Worm (Caenorhabditis elegans): ENCODE data around the gene K05D4.9.

Gene K05D4.9

DNA sequence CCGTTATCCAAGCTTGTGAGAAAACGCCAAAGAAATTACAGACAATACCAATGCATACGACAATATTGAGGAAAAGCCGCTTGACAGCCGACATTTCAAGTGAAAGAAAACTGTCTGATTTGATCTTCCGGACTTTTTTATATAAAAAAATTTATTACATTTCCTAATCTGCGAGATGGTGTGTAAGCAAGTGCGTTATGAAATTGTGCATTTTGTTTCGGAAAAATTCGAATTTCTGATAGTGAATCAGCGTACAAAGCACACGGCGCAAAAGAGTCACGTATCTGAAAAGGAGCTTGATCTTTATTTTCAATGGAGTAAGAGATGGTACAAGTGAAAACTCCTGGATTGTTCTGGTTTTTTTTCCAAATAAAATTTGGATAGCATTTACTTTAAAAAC lies 30.6 kb downstream of the K05D4.9 start, which contains the start of gene clc-32:
clc-32 (minus strand) TSS at position 101 of the 400 bp plus-strand sequence.
- TF ChIP-seq ref-1 (GFP tag; conservative IDR thresholded peaks at IDR 0.05) (no peak), ztf-29 (GFP tag; IDR thresholded peaks at IDR 0.05) (no peak)

DNA sequence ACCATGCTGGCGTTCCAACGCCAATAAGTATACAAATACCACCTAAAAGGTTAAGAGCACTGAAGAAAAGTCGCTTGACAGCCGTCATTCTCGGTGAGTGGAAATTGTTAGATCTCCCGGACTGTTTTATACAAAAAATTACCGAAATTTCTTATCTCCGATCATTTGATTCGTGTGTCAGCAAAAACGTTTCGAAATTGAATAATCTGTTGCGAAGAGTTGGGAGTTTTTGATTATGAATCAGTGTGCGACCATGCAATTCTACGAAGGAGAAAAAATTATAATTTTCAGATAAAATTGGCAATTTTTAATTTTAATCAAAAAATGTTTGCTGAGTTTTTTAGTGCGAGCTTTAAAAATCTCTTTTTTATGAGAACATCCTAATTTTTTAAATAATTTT lies 32.1 kb downstream of the K05D4.9 start, which contains the start of gene clc-11:
clc-11 (minus strand) TSS at position 101 of the 400 bp plus-strand sequence.
- no peak for TF ChIP-seq T22C8.4 (GFP tag; IDR thresholded peaks at IDR 0.05)
- no peak for TF ChIP-seq flt-1 (GFP tag; IDR thresholded peaks at IDR 0.05)
- no peak for TF ChIP-seq ztf-23 (GFP tag; IDR thresholded peaks at IDR 0.05)
- TF ChIP-seq med-1 (GFP tag; optimal IDR thresholded peaks at IDR 0.05; ENCODE audit: insufficient read depth) = no peak
- no peak for TF ChIP-seq cog-1 (tag; optimal IDR thresholded peaks at IDR 0.05)
- no peak for TF ChIP-seq ref-1 (GFP tag; conservative IDR thresholded peaks at IDR 0.05)

DNA sequence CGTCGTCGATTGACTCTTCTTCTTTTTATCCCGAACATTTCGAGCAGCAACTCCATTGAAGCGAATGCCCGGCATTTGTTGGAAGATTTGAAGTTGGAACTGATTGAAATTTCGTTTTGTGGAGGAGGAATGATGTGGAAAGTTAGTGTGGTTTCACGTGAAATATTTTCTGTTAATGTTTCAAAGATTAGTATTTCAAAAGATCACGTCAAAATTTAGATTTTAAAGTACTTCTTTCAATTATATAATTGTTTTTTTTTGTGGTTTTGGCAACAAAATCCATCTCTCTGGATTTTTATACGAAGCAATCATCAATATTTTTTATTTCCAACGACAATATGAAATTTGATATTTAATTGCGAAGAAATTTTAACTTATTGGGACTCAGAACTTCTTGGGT lies 34.6 kb downstream of the K05D4.9 start, which contains the start of gene F44G3.7:
F44G3.7 (minus strand) TSS at position 101 of the 400 bp plus-strand sequence.
- TF ChIP-seq ref-1 (GFP tag; conservative IDR thresholded peaks at IDR 0.05) (no peak), ztf-23 (GFP tag; IDR thresholded peaks at IDR 0.05) (no peak), klf-2 (GFP tag; conservative IDR thresholded peaks at IDR 0.05) (no peak), ztf-29 (GFP tag; IDR thresholded peaks at IDR 0.05) (no peak), flt-1 (GFP tag; IDR thresholded peaks at IDR 0.05) (no peak), T22C8.4 (GFP tag; IDR thresholded peaks at IDR 0.05) (no peak)

DNA sequence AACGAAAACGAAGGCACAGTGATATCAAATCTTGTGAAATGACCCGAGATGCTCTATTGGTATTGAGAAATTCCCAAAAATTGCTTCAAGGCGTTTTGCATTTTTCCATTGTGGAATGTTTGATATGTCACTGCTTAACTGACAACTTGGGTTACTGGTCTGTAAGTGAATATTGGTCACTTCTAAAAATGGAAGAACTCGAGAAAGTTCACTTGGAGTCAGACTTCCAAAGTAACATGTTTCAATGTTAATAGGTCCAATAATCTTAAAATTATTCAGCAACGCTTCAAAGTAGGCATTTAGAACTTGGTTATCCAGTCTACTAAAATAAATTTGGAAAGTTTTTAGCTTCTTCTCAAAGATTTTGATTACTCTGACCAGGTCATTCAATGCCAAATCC lies 38.9 kb downstream of the K05D4.9 start, which contains the start of gene fbxa-144:
fbxa-144 (minus strand) TSS at position 101 of the 400 bp plus-strand sequence.
- no peak for TF ChIP-seq ref-1 (GFP tag; conservative IDR thresholded peaks at IDR 0.05)
- TF ChIP-seq ztf-23 (GFP tag; IDR thresholded peaks at IDR 0.05) = no peak
- TF ChIP-seq klf-2 (GFP tag; conservative IDR thresholded peaks at IDR 0.05) = no peak
- TF ChIP-seq ztf-29 (GFP tag; IDR thresholded peaks at IDR 0.05) = no peak
- TF ChIP-seq med-1 (GFP tag; optimal IDR thresholded peaks at IDR 0.05; ENCODE audit: insufficient read depth) = no peak
- TF ChIP-seq cog-1 (tag; optimal IDR thresholded peaks at IDR 0.05) = no peak
- no peak for TF ChIP-seq tab-1 (GFP tag; IDR thresholded peaks at IDR 0.05)
- no peak for TF ChIP-seq flt-1 (GFP tag; IDR thresholded peaks at IDR 0.05)
- TF ChIP-seq T22C8.4 (GFP tag; IDR thresholded peaks at IDR 0.05) = no peak

DNA sequence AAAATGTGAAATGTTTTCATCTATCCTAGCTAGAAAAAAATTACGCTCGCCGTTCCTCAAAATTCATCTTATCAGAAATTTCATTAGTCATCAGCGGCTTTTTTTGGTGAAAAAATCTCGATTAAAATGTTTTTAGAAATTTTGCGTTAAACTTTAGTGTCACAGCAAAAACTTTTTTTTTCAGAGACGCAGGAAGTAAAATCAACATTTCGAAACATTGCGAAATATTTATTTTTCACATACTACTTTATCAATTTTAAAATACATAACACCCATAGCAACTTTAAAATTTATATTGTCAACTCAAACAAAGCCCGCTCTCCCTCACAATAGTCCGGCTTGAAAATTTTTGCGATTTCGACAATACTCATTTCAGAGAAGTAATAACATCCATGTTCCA lies 39.4 kb downstream of the K05D4.9 start:
- TF ChIP-seq cog-1 (tag; optimal IDR thresholded peaks at IDR 0.05) (no peak), ref-1 (GFP tag; conservative IDR thresholded peaks at IDR 0.05) (no peak), ztf-29 (GFP tag; IDR thresholded peaks at IDR 0.05) (no peak), klf-2 (GFP tag; conservative IDR thresholded peaks at IDR 0.05) (no peak), T22C8.4 (GFP tag; IDR thresholded peaks at IDR 0.05) (no peak), med-1 (GFP tag; optimal IDR thresholded peaks at IDR 0.05; ENCODE audit: insufficient read depth) (no peak), ztf-23 (GFP tag; IDR thresholded peaks at IDR 0.05) (no peak), tab-1 (GFP tag; IDR thresholded peaks at IDR 0.05) (no peak)

DNA sequence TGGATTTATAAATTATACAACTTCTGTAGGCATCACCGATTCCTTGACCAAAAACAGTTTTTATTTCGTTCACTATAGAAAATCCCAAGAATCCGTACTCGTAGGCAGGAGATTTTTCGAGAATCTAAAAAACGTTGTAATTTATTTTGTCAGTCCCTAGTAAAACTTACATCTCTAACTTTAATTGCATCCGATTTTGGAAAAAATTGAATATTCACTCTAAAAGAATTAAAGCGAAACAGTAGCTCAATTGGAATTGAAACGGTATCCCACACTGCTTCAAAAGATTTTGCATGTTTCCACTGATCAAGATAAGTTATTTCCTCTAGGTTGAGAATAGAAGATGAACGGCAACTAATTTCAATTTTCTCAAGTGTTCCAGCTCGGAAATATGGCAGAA lies 40.4 kb downstream of the K05D4.9 start, which contains the start of gene fbxa-142:
fbxa-142 (minus strand) TSS at position 101 of the 400 bp plus-strand sequence.
- TF ChIP-seq ref-1 (GFP tag; conservative IDR thresholded peaks at IDR 0.05) (no peak), ztf-29 (GFP tag; IDR thresholded peaks at IDR 0.05) (no peak), cog-1 (tag; optimal IDR thresholded peaks at IDR 0.05) (no peak), med-1 (GFP tag; optimal IDR thresholded peaks at IDR 0.05; ENCODE audit: insufficient read depth) (no peak), klf-2 (GFP tag; conservative IDR thresholded peaks at IDR 0.05) (no peak), T22C8.4 (GFP tag; IDR thresholded peaks at IDR 0.05) (no peak), flt-1 (GFP tag; IDR thresholded peaks at IDR 0.05) (no peak), ztf-23 (GFP tag; IDR thresholded peaks at IDR 0.05) (no peak), tab-1 (GFP tag; IDR thresholded peaks at IDR 0.05) (no peak)

DNA sequence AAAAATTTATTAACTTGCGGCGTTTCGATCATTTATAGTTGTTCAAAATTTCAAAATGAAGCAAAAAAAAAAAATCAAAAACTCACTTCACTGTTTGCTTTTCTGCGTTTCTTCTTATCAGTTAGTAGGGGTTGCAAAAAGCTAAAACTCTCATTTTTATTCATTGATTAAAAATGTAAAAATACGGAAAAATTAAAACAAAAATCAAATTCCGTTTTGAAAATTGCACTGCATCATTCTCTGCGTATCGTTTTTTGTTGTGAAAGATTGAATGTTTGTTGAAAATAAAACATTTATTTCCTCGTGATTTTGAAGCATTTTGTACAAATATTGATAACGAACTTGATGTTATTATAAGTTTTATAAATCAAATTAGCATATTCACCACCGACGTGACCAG lies 42.5 kb downstream of the K05D4.9 start:
- TF ChIP-seq ztf-23 (GFP tag; IDR thresholded peaks at IDR 0.05) (no peak), cog-1 (tag; optimal IDR thresholded peaks at IDR 0.05) (no peak), flt-1 (GFP tag; IDR thresholded peaks at IDR 0.05) (no peak), ztf-29 (GFP tag; IDR thresholded peaks at IDR 0.05) (no peak), ref-1 (GFP tag; conservative IDR thresholded peaks at IDR 0.05) (no peak), T22C8.4 (GFP tag; IDR thresholded peaks at IDR 0.05) (no peak)

DNA sequence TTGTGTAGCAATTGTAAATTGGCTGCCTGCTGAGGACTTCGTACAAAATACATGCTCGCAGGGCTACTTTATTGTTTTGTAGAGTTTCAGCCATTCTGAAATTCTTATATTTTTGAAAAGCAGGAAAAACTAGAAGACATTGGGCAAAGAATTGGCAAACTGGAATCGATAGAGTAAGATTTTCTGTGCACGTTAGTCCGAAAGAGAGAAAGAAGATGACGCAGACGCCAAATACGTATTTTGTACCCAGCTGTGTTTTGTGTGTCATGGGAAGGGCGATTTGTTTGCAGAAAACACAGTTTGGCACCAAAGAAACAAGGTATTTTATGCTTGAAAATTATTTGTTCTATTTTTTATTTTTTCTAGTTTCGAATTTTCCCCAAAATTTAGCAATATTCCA lies 44.2 kb downstream of the K05D4.9 start, which contains the start of gene fbxa-143:
fbxa-143 (minus strand) TSS at position 101 of the 400 bp plus-strand sequence.
- no peak for TF ChIP-seq T22C8.4 (GFP tag; IDR thresholded peaks at IDR 0.05)
- TF ChIP-seq ztf-23 (GFP tag; IDR thresholded peaks at IDR 0.05) = no peak
- no peak for TF ChIP-seq ref-1 (GFP tag; conservative IDR thresholded peaks at IDR 0.05)
- no peak for TF ChIP-seq tab-1 (GFP tag; IDR thresholded peaks at IDR 0.05)

DNA sequence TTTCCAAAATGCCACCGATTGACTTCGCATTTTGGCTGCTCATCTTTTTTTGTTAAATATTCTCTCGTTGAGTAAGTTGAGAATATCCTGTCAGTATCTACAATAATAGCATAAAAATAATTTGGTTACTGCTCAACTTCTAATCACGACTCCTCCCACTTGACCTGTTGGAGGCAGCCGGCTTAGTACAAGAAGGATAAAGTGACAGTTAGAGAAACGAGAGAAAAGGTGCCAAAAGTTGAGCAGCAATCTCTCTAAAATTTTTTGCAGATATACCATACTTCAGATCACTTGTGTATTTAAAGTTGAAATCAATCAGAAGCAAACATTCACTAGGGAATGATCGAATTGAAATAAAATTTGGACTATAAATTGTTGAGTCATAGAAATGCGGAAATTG lies 46.9 kb downstream of the K05D4.9 start, which contains the start of gene nhr-111:
nhr-111 (minus strand) TSS at position 101 of the 400 bp plus-strand sequence.
- TF ChIP-seq tab-1 (GFP tag; IDR thresholded peaks at IDR 0.05) = no peak
- TF ChIP-seq T22C8.4 (GFP tag; IDR thresholded peaks at IDR 0.05) = no peak
- TF ChIP-seq ref-1 (GFP tag; conservative IDR thresholded peaks at IDR 0.05) = no peak
- no peak for TF ChIP-seq klf-2 (GFP tag; conservative IDR thresholded peaks at IDR 0.05)
- TF ChIP-seq ztf-23 (GFP tag; IDR thresholded peaks at IDR 0.05) = no peak
- no peak for TF ChIP-seq ztf-29 (GFP tag; IDR thresholded peaks at IDR 0.05)
- TF ChIP-seq flt-1 (GFP tag; IDR thresholded peaks at IDR 0.05) = no peak
- no peak for TF ChIP-seq cog-1 (tag; optimal IDR thresholded peaks at IDR 0.05)
- no peak for TF ChIP-seq med-1 (GFP tag; optimal IDR thresholded peaks at IDR 0.05; ENCODE audit: insufficient read depth)

DNA sequence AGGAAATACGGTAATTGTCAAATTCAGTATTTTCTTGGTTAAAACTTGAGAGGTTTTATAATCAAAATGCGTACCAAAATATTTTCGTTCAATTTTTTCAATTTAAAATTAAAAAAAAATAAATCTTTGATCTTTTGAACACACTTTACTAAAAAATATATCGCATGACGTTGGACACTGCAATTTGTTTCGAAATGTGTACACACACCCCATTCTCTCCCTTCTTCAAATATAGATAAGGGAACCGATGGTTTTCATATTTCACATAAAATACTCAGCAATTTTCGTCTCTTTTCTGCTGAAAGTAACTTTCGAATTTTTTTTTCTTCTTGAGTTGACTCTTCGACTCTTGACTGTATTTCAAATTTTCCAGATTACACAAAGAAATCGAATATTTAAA lies 50.2 kb downstream of the K05D4.9 start:
- TF ChIP-seq ztf-29 (GFP tag; IDR thresholded peaks at IDR 0.05) = no peak
- TF ChIP-seq med-1 (GFP tag; optimal IDR thresholded peaks at IDR 0.05; ENCODE audit: insufficient read depth) = no peak
- no peak for TF ChIP-seq tab-1 (GFP tag; IDR thresholded peaks at IDR 0.05)
- no peak for TF ChIP-seq T22C8.4 (GFP tag; IDR thresholded peaks at IDR 0.05)
- TF ChIP-seq ref-1 (GFP tag; conservative IDR thresholded peaks at IDR 0.05) = no peak
- no peak for TF ChIP-seq ztf-23 (GFP tag; IDR thresholded peaks at IDR 0.05)
- TF ChIP-seq klf-2 (GFP tag; conservative IDR thresholded peaks at IDR 0.05) = no peak
- no peak for TF ChIP-seq flt-1 (GFP tag; IDR thresholded peaks at IDR 0.05)
- TF ChIP-seq cog-1 (tag; optimal IDR thresholded peaks at IDR 0.05) = no peak

All from whole organism, midembryonic.